Fruit fly (Drosophila melanogaster) whole organism, pupa: ENCODE measurements around the gene Tsf1.

Source experiments
- CG10348 ChIP-seq: fragments of 200-800 bp; sonication (Bioruptor generic); IDR thresholded peaks from 2 replicates; pipeline ENCODE4 v1.3.6; 2022; ENCODE audit warnings: missing biosample characterization, missing genetic modification characterization
- CG12605 ChIP-seq: fragments of 200-800 bp; sonication (Bioruptor generic); IDR thresholded peaks from 2 replicates; pipeline ENCODE4 v1.3.6; 2022; ENCODE audit warnings: missing biosample characterization, missing genetic modification characterization
- CG14655 ChIP-seq: fragments of 200-800 bp; sonication (Bioruptor generic); optimal IDR thresholded peaks from 3 replicates; lab custom pipeline; 2017; ENCODE audit warnings: mild to moderate bottlenecking, missing biosample characterization, missing genetic modification reagents, missing genetic modification characterization
- CG15710 ChIP-seq: fragments of 200-800 bp; sonication (Bioruptor generic); optimal IDR thresholded peaks from 2 replicates; lab custom pipeline; 2018; ENCODE audit warnings: missing biosample characterization, mild to moderate bottlenecking, missing genetic modification characterization, moderate library complexity
- CG17806 ChIP-seq: fragments of 200-800 bp; sonication (Bioruptor generic); optimal IDR thresholded peaks from 2 replicates; lab custom pipeline; 2018; ENCODE audit warnings: missing biosample characterization, mild to moderate bottlenecking, missing genetic modification characterization, moderate library complexity
- CG34367 ChIP-seq: fragments of 200-800 bp; sonication (Bioruptor generic); optimal IDR thresholded peaks from 2 replicates; lab custom pipeline; 2018; ENCODE audit warnings: missing biosample characterization, mild to moderate bottlenecking, missing genetic modification characterization
- Ets98B ChIP-seq: fragments of 200-800 bp; sonication (Bioruptor generic); IDR thresholded peaks from 2 replicates; pipeline ENCODE4 v1.3.6; 2022; ENCODE audit warnings: missing biosample characterization, missing genetic modification characterization
- Snoo ChIP-seq: fragments of 200-800 bp; sonication (Bioruptor generic); optimal IDR thresholded peaks from 3 replicates; lab custom pipeline; 2017; ENCODE audit warnings: missing biosample characterization, mild to moderate bottlenecking, missing genetic modification characterization, inconsistent platforms
- gl ChIP-seq: fragments of 200-800 bp; sonication (Bioruptor generic); optimal IDR thresholded peaks from 2 replicates; lab custom pipeline; 2018; ENCODE audit warnings: missing biosample characterization, mild to moderate bottlenecking, missing genetic modification characterization
- rn ChIP-seq: fragments of 200-800 bp; sonication (Bioruptor generic); IDR thresholded peaks from 2 replicates; pipeline ENCODE4 v1.3.6; 2022; ENCODE audit warnings: missing biosample characterization, missing genetic modification characterization

Gene Tsf1

DNA sequence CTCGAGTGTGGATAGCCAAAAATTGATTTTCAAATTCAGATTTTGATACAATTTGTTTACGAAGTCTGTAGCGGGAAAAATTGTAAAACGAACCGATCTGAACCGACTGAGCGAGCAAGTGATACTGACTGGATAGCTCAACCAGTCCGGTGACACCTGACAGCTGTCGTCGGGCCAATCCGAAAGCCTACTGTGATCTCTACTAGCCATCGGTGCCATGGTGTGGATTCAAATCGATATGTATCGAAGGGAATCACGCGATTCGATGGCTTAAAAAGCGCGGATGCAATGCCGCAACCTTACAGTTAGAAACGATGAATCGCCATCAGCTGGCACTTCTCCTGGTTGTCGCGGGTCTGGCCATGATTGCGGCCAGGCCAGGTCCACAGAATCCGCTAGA, 50.3 kb downstream of the Tsf1 start, which contains the start of gene CG6290:
Gene CG6290, plus strand, starts transcription at position 301 of the 400 bp plus-strand sequence.
- no peak for TF ChIP-seq CG15710 (tag; lab: Kevin White, UChicago)
- TF ChIP-seq CG14655 (GFP tag; lab: Kevin White, UChicago): no peak
- TF ChIP-seq CG12605: no peak
- TF ChIP-seq Ets98B (GFP tag; lab: Robert Waterston, UW): no peak
- no peak for TF ChIP-seq gl (tag; lab: Kevin White, UChicago)
- TF ChIP-seq, all 21 proteins: peak for 0

DNA sequence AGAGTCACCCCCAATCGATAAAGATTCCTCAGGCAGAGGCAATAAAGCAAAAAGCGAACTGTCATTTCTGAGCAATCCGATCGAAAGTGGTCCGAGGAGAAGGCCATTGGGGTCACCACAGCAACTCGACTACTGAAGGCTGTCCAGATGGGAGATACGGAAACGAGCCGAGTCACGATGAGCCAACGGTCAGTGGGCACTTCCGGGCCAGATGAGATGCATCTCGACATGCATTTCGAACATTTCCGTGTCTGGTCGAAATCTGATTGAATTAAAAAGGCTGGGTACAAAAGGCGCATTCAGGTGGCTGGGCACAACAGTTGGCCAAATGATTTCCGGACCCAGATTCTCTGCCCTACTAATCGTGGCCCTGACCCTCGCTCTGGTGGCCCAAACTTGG, 51.7 kb downstream of the Tsf1 start, which contains the start of gene CG32551:
Gene CG32551, plus strand, starts transcription at position 301 of the 400 bp plus-strand sequence.
- TF ChIP-seq CG14655 (GFP tag; lab: Kevin White, UChicago) (no peak), CG10348 (GFP tag; lab: Robert Waterston, UW) (no peak), rn (GFP tag; lab: Robert Waterston, UW) (no peak)

- TF ChIP-seq CG17806 (tag; lab: Kevin White, UChicago) (no peak), CG34367 (tag; lab: Kevin White, UChicago) (no peak), Snoo (tag; lab: Kevin White, UChicago) (no peak), rn (GFP tag; lab: Robert Waterston, UW) (no peak)
Observed at dm6 chrX:18439367-18439766, 52.5 kb downstream of the Tsf1 start, which contains the start of gene CG43841. Gene CG43841 (plus strand): TSS chrX:18439667.
